ENCODE assay signal across 3 fruit fly cellular contexts in the genomic region with DNA sequence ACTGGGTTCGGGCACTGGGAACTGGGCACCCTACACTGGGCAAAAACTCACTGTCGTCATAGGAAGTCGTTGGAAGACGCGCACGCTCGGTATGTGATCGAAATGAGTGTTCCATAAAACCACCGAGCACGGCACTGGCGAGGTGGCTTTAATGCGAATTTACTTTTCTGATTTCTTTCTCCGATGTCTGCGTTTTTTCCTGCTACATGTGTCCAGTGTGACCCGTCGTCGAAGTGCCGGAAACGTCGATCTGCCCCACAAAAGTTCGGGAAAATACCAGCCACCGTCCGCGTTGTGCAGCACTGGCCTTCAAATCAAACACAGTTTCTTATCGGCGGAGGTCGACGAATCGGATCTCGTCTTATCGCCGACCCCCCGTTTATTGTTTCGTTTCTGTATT.
TF ChIP-seq lines count a peak whose summit lies in the region.

Gene Kdm5, minus strand, starts transcription at position 255 of the 400 bp plus-strand sequence.

TF ChIP-seq in whole organism, adult, 20 proteins besides CTCF, POLR2A, EP300 and RAD21 (continued from another document):
- TF ChIP-seq CG12768 (GFP tag; optimal IDR thresholded peaks at IDR 0.05; lab: Kevin White, UChicago), result peak; percentile 24
- TF ChIP-seq CG1620 (GFP tag; optimal IDR thresholded peaks at IDR 0.05; lab: Kevin White, UChicago), result peak; percentile 28
- TF ChIP-seq Mnt (GFP tag; optimal IDR thresholded peaks at IDR 0.05; lab: Kevin White, UChicago), result peak; percentile 76

TF ChIP-seq in whole organism, embryonic, 481 proteins besides CTCF, POLR2A, EP300 and RAD21 (continued from another document and continues in another):
- TF ChIP-seq run (tag; optimal IDR thresholded peaks at IDR 0.05; lab: Kevin White, UChicago), result no peak
- TF ChIP-seq Ptx1 (GFP tag; IDR thresholded peaks at IDR 0.05; lab: Robert Waterston, UW), result no peak
- TF ChIP-seq CG9817 (tag; optimal IDR thresholded peaks at IDR 0.05; lab: Kevin White, UChicago), result peak; percentile 11
- no peak for TF ChIP-seq ems (GFP tag; optimal IDR thresholded peaks at IDR 0.05; lab: Kevin White, UChicago)
- peak; percentile 58 for TF ChIP-seq slbo (GFP tag; IDR thresholded peaks at IDR 0.05; lab: Robert Waterston, UW)
- TF ChIP-seq Vsx1 (GFP tag; optimal IDR thresholded peaks at IDR 0.05; lab: Kevin White, UChicago), result peak; percentile 48
- TF ChIP-seq PHDP (tag; optimal IDR thresholded peaks at IDR 0.05; lab: Kevin White, UChicago), result peak; percentile 8
- no peak for TF ChIP-seq Mad (GFP tag; optimal IDR thresholded peaks at IDR 0.05; lab: Kevin White, UChicago)
- TF ChIP-seq CG32772 (GFP tag; IDR thresholded peaks at IDR 0.05; lab: Robert Waterston, UW), result no peak
- TF ChIP-seq dmrt11E (tag; optimal IDR thresholded peaks at IDR 0.05; lab: Kevin White, UChicago), result no peak
- no peak for TF ChIP-seq wek (GFP tag; optimal IDR thresholded peaks at IDR 0.05; lab: Kevin White, UChicago)
- no peak for TF ChIP-seq fd3F (GFP tag; optimal IDR thresholded peaks at IDR 0.05; lab: Kevin White, UChicago)
- TF ChIP-seq Atf3 (GFP tag; optimal IDR thresholded peaks at IDR 0.05; lab: Kevin White, UChicago), result no peak
- TF ChIP-seq CG18476 (GFP tag; optimal IDR thresholded peaks at IDR 0.05; lab: Kevin White, UChicago), result no peak
- TF ChIP-seq CG10209 (GFP tag; optimal IDR thresholded peaks at IDR 0.05; lab: Kevin White, UChicago), result no peak
- TF ChIP-seq lbe (GFP tag; optimal IDR thresholded peaks at IDR 0.05; lab: Kevin White, UChicago), result no peak
- TF ChIP-seq kni (GFP tag; optimal IDR thresholded peaks at IDR 0.05; lab: Kevin White, UChicago), result no peak
- TF ChIP-seq Hr39 (optimal IDR thresholded peaks at IDR 0.05; lab: Kevin White, UChicago), result no peak
- peak; percentile 44 for TF ChIP-seq row (GFP tag; IDR thresholded peaks at IDR 0.05; lab: Robert Waterston, UW)
- no peak for TF ChIP-seq Aef1 (GFP tag; IDR thresholded peaks at IDR 0.05; lab: Robert Waterston, UW)
- peak; percentile 70; the same call in 2 of the 3 replicates for TF ChIP-seq CG11456 (GFP tag; IDR thresholded peaks at IDR 0.05; lab: Robert Waterston, UW)
- TF ChIP-seq exex (tag; optimal IDR thresholded peaks at IDR 0.05; lab: Kevin White, UChicago), result peak; percentile 37
- peak; percentile 54 for TF ChIP-seq Hmr (GFP tag; optimal IDR thresholded peaks at IDR 0.05; lab: Kevin White, UChicago)
- TF ChIP-seq ci (GFP tag; IDR thresholded peaks at IDR 0.05; lab: Robert Waterston, UW), result peak; percentile 87
- TF ChIP-seq CG30431 (GFP tag; optimal IDR thresholded peaks at IDR 0.05; lab: Kevin White, UChicago), result no peak
- peak; percentile 88 for TF ChIP-seq Myb (GFP tag; optimal IDR thresholded peaks at IDR 0.05; lab: Kevin White, UChicago)
- no peak for TF ChIP-seq CG13424 (tag; optimal IDR thresholded peaks at IDR 0.05; lab: Kevin White, UChicago)
- no peak for TF ChIP-seq grau (tag; optimal IDR thresholded peaks at IDR 0.05; lab: Kevin White, UChicago)
- no peak for TF ChIP-seq CG18011 (GFP tag; optimal IDR thresholded peaks at IDR 0.05; lab: Kevin White, UChicago)
- TF ChIP-seq CG13287 (GFP tag; IDR thresholded peaks at IDR 0.05; lab: Robert Waterston, UW; ENCODE audit: partially characterized antibody), result peak; percentile 24; the same call in 1 of the 2 replicates
- peak; percentile 56 for TF ChIP-seq NFAT (GFP tag; IDR thresholded peaks at IDR 0.05; lab: Robert Waterston, UW)
- TF ChIP-seq Dbx (GFP tag; IDR thresholded peaks at IDR 0.05; lab: Robert Waterston, UW), result peak; percentile 58; the same call in 2 of the 3 replicates
- TF ChIP-seq pb (GFP tag; optimal IDR thresholded peaks at IDR 0.05; lab: Kevin White, UChicago), result peak; percentile 46
- TF ChIP-seq wdn (GFP tag; IDR thresholded peaks at IDR 0.05; lab: Robert Waterston, UW), result no peak
- peak; percentile 92 for TF ChIP-seq pzg (GFP tag; optimal IDR thresholded peaks at IDR 0.05; lab: Kevin White, UChicago)
- peak; percentile 56 for TF ChIP-seq CHES-1-like (GFP tag; optimal IDR thresholded peaks at IDR 0.05; lab: Kevin White, UChicago)
- TF ChIP-seq Dp (GFP tag; optimal IDR thresholded peaks at IDR 0.05; lab: Kevin White, UChicago), result peak; percentile 60
- TF ChIP-seq Trl (optimal IDR thresholded peaks at IDR 0.05; lab: Kevin White, UChicago), result no peak
- no peak for TF ChIP-seq Trl (GFP tag; optimal IDR thresholded peaks at IDR 0.05; lab: Kevin White, UChicago)
- TF ChIP-seq sug (tag; optimal IDR thresholded peaks at IDR 0.05; lab: Kevin White, UChicago), result peak; percentile 99
- peak; percentile 42 for TF ChIP-seq pho (GFP tag; optimal IDR thresholded peaks at IDR 0.05; lab: Kevin White, UChicago)
- no peak for TF ChIP-seq h (optimal IDR thresholded peaks at IDR 0.05; lab: Kevin White, UChicago)
- TF ChIP-seq tup (GFP tag; optimal IDR thresholded peaks at IDR 0.05; lab: Kevin White, UChicago), result no peak
- no peak for TF ChIP-seq pan (optimal IDR thresholded peaks at IDR 0.05; lab: Kevin White, UChicago)
- TF ChIP-seq pan (GFP tag; optimal IDR thresholded peaks at IDR 0.05 in 1 of 2, IDR thresholded peaks at IDR 0.05 in 1 of 2), result peak in 1 of 2 experiments; percentile 49
- no peak for TF ChIP-seq CG8290 (GFP tag; optimal IDR thresholded peaks at IDR 0.05; lab: Kevin White, UChicago)
- TF ChIP-seq CG8290 (tag; optimal IDR thresholded peaks at IDR 0.05; lab: Kevin White, UChicago), result no peak
- peak; percentile 1 for TF ChIP-seq CG30020 (tag; optimal IDR thresholded peaks at IDR 0.05; lab: Kevin White, UChicago)
- peak; percentile 22 for TF ChIP-seq gro (GFP tag; optimal IDR thresholded peaks at IDR 0.05; lab: Kevin White, UChicago)
- TF ChIP-seq CG8765 (GFP tag; IDR thresholded peaks at IDR 0.05; lab: Robert Waterston, UW), result 0 out of 2 replicates have a peak, but pooled peaks have one; percentile 15
- TF ChIP-seq eve (GFP tag; optimal IDR thresholded peaks at IDR 0.05; lab: Kevin White, UChicago), result no peak
- TF ChIP-seq sna (GFP tag; IDR thresholded peaks at IDR 0.05; lab: Robert Waterston, UW; ENCODE audit: partially characterized antibody), result no peak
- TF ChIP-seq seq (GFP tag; IDR thresholded peaks at IDR 0.05; lab: Robert Waterston, UW), result no peak
- no peak for TF ChIP-seq Lpt (GFP tag; optimal IDR thresholded peaks at IDR 0.05; lab: Kevin White, UChicago)
- TF ChIP-seq CrebB (tag; optimal IDR thresholded peaks at IDR 0.05; lab: Kevin White, UChicago), result peak; percentile 14
- no peak for TF ChIP-seq Asciz (GFP tag; optimal IDR thresholded peaks at IDR 0.05; lab: Kevin White, UChicago)
- TF ChIP-seq Rfx (GFP tag; IDR thresholded peaks at IDR 0.05; lab: Robert Waterston, UW), result peak; percentile 79
- TF ChIP-seq CG31224 (GFP tag; IDR thresholded peaks at IDR 0.05; lab: Robert Waterston, UW), result peak; percentile 14; the same call in 1 of the 2 replicates
- TF ChIP-seq CG32767 (GFP tag; IDR thresholded peaks at IDR 0.05; lab: Robert Waterston, UW), result no peak
- TF ChIP-seq Max (GFP tag; optimal IDR thresholded peaks at IDR 0.05; lab: Kevin White, UChicago), result no peak
- TF ChIP-seq CG15514 (GFP tag; optimal IDR thresholded peaks at IDR 0.05; lab: Kevin White, UChicago), result peak; percentile 69
- peak in 1 of 2 experiments; percentile 39 for TF ChIP-seq dpn (GFP tag; optimal IDR thresholded peaks at IDR 0.05; lab: Kevin White, UChicago)
- no peak for TF ChIP-seq NC2α (GFP tag; optimal IDR thresholded peaks at IDR 0.05; lab: Kevin White, UChicago)

TF ChIP-seq in whole organism, prepupa, 60 proteins besides CTCF, POLR2A, EP300 and RAD21 (continued from another document):
- TF ChIP-seq Sox15 (GFP tag; optimal IDR thresholded peaks at IDR 0.05; lab: Kevin White, UChicago), result no peak
- no peak for TF ChIP-seq CG6808 (GFP tag; optimal IDR thresholded peaks at IDR 0.05; lab: Kevin White, UChicago)
- no peak for TF ChIP-seq Blimp-1 (GFP tag; optimal IDR thresholded peaks at IDR 0.05; lab: Kevin White, UChicago)
- TF ChIP-seq CG6163 (GFP tag; IDR thresholded peaks at IDR 0.05; lab: Robert Waterston, UW), result 0 out of 3 replicates have a peak, but pooled peaks have one; percentile 16
- TF ChIP-seq CG10669 (GFP tag; optimal IDR thresholded peaks at IDR 0.05; lab: Kevin White, UChicago), result no peak
- no peak for TF ChIP-seq CG3032 (tag; optimal IDR thresholded peaks at IDR 0.05; lab: Kevin White, UChicago)
- no peak for TF ChIP-seq CG8632 (GFP tag; optimal IDR thresholded peaks at IDR 0.05; lab: Kevin White, UChicago)
- no peak for TF ChIP-seq CG11762 (GFP tag; optimal IDR thresholded peaks at IDR 0.05; lab: Kevin White, UChicago; ENCODE audit: insufficient read depth)
- no peak for TF ChIP-seq cyc (GFP tag; optimal IDR thresholded peaks at IDR 0.05; lab: Kevin White, UChicago)
- TF ChIP-seq CG4318 (GFP tag; optimal IDR thresholded peaks at IDR 0.05; lab: Kevin White, UChicago), result no peak
- no peak for TF ChIP-seq CG9139 (GFP tag; optimal IDR thresholded peaks at IDR 0.05; lab: Kevin White, UChicago)
- no peak for TF ChIP-seq fkh (GFP tag; optimal IDR thresholded peaks at IDR 0.05; lab: Kevin White, UChicago)
- peak; percentile 17 for TF ChIP-seq Met (GFP tag; optimal IDR thresholded peaks at IDR 0.05; lab: Kevin White, UChicago)
- peak; percentile 41 for TF ChIP-seq Sox14 (GFP tag; optimal IDR thresholded peaks at IDR 0.05; lab: Kevin White, UChicago)
- TF ChIP-seq CG11902 (GFP tag; optimal IDR thresholded peaks at IDR 0.05; lab: Kevin White, UChicago), result no peak
- no peak for TF ChIP-seq Ets96B (tag; optimal IDR thresholded peaks at IDR 0.05; lab: Kevin White, UChicago)
- no peak for TF ChIP-seq CG11294 (GFP tag; IDR thresholded peaks at IDR 0.05; lab: Robert Waterston, UW)
- peak; percentile 45; the same call in 1 of the 2 replicates for TF ChIP-seq CG15336 (GFP tag; IDR thresholded peaks at IDR 0.05; lab: Robert Waterston, UW)
- TF ChIP-seq Lpt (GFP tag; optimal IDR thresholded peaks at IDR 0.05; lab: Kevin White, UChicago), result no peak
- TF ChIP-seq achi (GFP tag; optimal IDR thresholded peaks at IDR 0.05; lab: Kevin White, UChicago), result no peak
- peak; percentile 17 for TF ChIP-seq Eip75B (GFP tag; optimal IDR thresholded peaks at IDR 0.05; lab: Kevin White, UChicago)
- no peak for TF ChIP-seq Hr38 (GFP tag; optimal IDR thresholded peaks at IDR 0.05; lab: Kevin White, UChicago)
- TF ChIP-seq CG6792 (GFP tag; optimal IDR thresholded peaks at IDR 0.05; lab: Kevin White, UChicago), result no peak
- TF ChIP-seq CG1621 (tag; optimal IDR thresholded peaks at IDR 0.05; lab: Kevin White, UChicago), result no peak
- TF ChIP-seq esn (GFP tag; optimal IDR thresholded peaks at IDR 0.05; lab: Kevin White, UChicago), result peak; percentile 23
- TF ChIP-seq CG7368 (GFP tag; optimal IDR thresholded peaks at IDR 0.05; lab: Kevin White, UChicago), result no peak
- TF ChIP-seq Ets21C (GFP tag; optimal IDR thresholded peaks at IDR 0.05; lab: Kevin White, UChicago), result no peak
- no peak for TF ChIP-seq lz (GFP tag; optimal IDR thresholded peaks at IDR 0.05; lab: Kevin White, UChicago)
- no peak for TF ChIP-seq pdm3 (GFP tag; optimal IDR thresholded peaks at IDR 0.05; lab: Kevin White, UChicago)
- no peak for TF ChIP-seq dsx (GFP tag; optimal IDR thresholded peaks at IDR 0.05; lab: Kevin White, UChicago; ENCODE audit: poor library complexity, severe bottlenecking)
- no peak for TF ChIP-seq fd85E (GFP tag; optimal IDR thresholded peaks at IDR 0.05; lab: Kevin White, UChicago)
- no peak for TF ChIP-seq dac (GFP tag; optimal IDR thresholded peaks at IDR 0.05; lab: Kevin White, UChicago)
- TF ChIP-seq CG8119 (GFP tag; IDR thresholded peaks at IDR 0.05; lab: Robert Waterston, UW), result 0 out of 3 replicates have a peak, but pooled peaks have one; percentile 26
- TF ChIP-seq topi (GFP tag; optimal IDR thresholded peaks at IDR 0.05; lab: Kevin White, UChicago), result no peak
- no peak for TF ChIP-seq CG34406 (GFP tag; optimal IDR thresholded peaks at IDR 0.05; lab: Kevin White, UChicago)
- TF ChIP-seq CG8319 (GFP tag; optimal IDR thresholded peaks at IDR 0.05; lab: Kevin White, UChicago), result no peak
- peak; percentile 20 for TF ChIP-seq CG6854 (GFP tag; optimal IDR thresholded peaks at IDR 0.05; lab: Kevin White, UChicago)
- peak; percentile 96 for TF ChIP-seq svp (GFP tag; lab: Kevin White, UChicago)
- TF ChIP-seq ss (GFP tag; optimal IDR thresholded peaks at IDR 0.05; lab: Kevin White, UChicago), result peak in 1 of 2 experiments; percentile 7
- TF ChIP-seq spab (GFP tag; optimal IDR thresholded peaks at IDR 0.05; lab: Kevin White, UChicago), result no peak
